Worm (Caenorhabditis elegans) whole organism, early embryonic: Measurements from ENCODE around the gene F47C12.6.

Source experiments
- B0310.2 ChIP-seq: sonication (generic microtip); optimal IDR thresholded peaks from 2 replicates; lab custom pipeline; 2016; ENCODE audit warnings: mild to moderate bottlenecking, missing genetic modification characterization, missing compliant biosample characterization
- F13C5.2 ChIP-seq: sonication (generic microtip); optimal IDR thresholded peaks from 2 replicates; lab custom pipeline; 2017; ENCODE audit warnings: mild to moderate bottlenecking, missing genetic modification characterization, inconsistent platforms, missing compliant biosample characterization
- aly-1 ChIP-seq: sonication (generic microtip); optimal IDR thresholded peaks from 2 replicates; lab custom pipeline; 2016; ENCODE audit warnings: missing genetic modification characterization, missing compliant biosample characterization
- ama-1 ChIP-seq: fragments of 150-350 bp; optimal IDR thresholded peaks from 2 replicates; lab custom pipeline; 2014
- ceh-13 ChIP-seq: fragments of 200-800 bp; sonication (Bioruptor generic); optimal IDR thresholded peaks from 2 replicates; lab custom pipeline; 2018; ENCODE audit warnings: mild to moderate bottlenecking, missing genetic modification characterization, missing compliant biosample characterization
- ceh-36 ChIP-seq: sonication (generic microtip); optimal IDR thresholded peaks from 2 replicates; lab custom pipeline; 2016; ENCODE audit warnings: missing genetic modification characterization, inconsistent platforms, missing compliant biosample characterization
- ets-7 ChIP-seq: sonication (generic microtip); optimal IDR thresholded peaks from 2 replicates; lab custom pipeline; 2016; ENCODE audit warnings: missing genotype, missing genetic modification characterization, missing compliant biosample characterization
- flt-1 ChIP-seq: fragments of 200-800 bp; sonication (Bioruptor generic); IDR thresholded peaks from 2 replicates; pipeline ENCODE4 v1.3.6; 2022; ENCODE audit warnings: missing genetic modification characterization, missing compliant biosample characterization
- hmbx-1 ChIP-seq: sonication (generic microtip); optimal IDR thresholded peaks from 2 replicates; lab custom pipeline; 2016; ENCODE audit warnings: mild to moderate bottlenecking, missing genetic modification characterization, missing compliant biosample characterization
- hmg-4 ChIP-seq: fragments of 200-800 bp; sonication (Bioruptor generic); optimal IDR thresholded peaks from 2 replicates; lab custom pipeline; 2018; ENCODE audit warnings: mild to moderate bottlenecking, missing genetic modification characterization, missing compliant biosample characterization
- hnd-1 ChIP-seq: sonication (generic microtip); optimal IDR thresholded peaks from 2 replicates; lab custom pipeline; 2016; ENCODE audit warnings: missing genetic modification characterization, missing compliant biosample characterization
- pes-1 ChIP-seq: fragments of 200-800 bp; sonication (Bioruptor generic); IDR thresholded peaks from 2 replicates; pipeline ENCODE4 v1.3.6; 2022; ENCODE audit warnings: missing genetic modification reagents, missing genetic modification characterization, missing compliant biosample characterization
- scrt-1 ChIP-seq: fragments of 200-800 bp; sonication (Bioruptor generic); IDR thresholded peaks from 2 replicates; pipeline ENCODE4 v1.3.6; 2022; ENCODE audit warnings: missing genetic modification characterization, missing compliant biosample characterization
- sea-1 ChIP-seq: fragments of 200-800 bp; sonication (Bioruptor generic); conservative IDR thresholded peaks from 2 replicates; pipeline ENCODE4 v1.3.6; 2022; ENCODE audit warnings: missing genetic modification characterization, missing compliant biosample characterization
- tbx-11 ChIP-seq: fragments of 200-800 bp; sonication (Bioruptor generic); IDR thresholded peaks from 2 replicates; pipeline ENCODE4 v1.3.6; 2022; ENCODE audit warnings: missing genetic modification characterization, missing compliant biosample characterization
- tbx-37 ChIP-seq: fragments of 200-800 bp; sonication (Bioruptor generic); conservative IDR thresholded peaks from 2 replicates; pipeline ENCODE4 v1.3.6; 2022; ENCODE audit warnings: missing genetic modification reagents, missing genetic modification characterization, missing compliant biosample characterization
- tra-4 ChIP-seq: sonication (generic microtip); optimal IDR thresholded peaks from 2 replicates; lab custom pipeline; 2017; ENCODE audit warnings: missing genetic modification characterization, missing compliant biosample characterization

The F47C12.6 gene

ce11 chrIV:4019836-4020235 is 26.6 kb upstream of the F47C12.6 start:
- TF ChIP-seq F13C5.2 (tag; lab: Kevin White, UChicago): peak; percentile 50
- TF ChIP-seq aly-1 (tag; lab: Kevin White, UChicago): no peak
- peak; percentile 31 for TF ChIP-seq hmg-4
- no peak for TF ChIP-seq tbx-37 (GFP tag; lab: Robert Waterston, UW)

DNA sequence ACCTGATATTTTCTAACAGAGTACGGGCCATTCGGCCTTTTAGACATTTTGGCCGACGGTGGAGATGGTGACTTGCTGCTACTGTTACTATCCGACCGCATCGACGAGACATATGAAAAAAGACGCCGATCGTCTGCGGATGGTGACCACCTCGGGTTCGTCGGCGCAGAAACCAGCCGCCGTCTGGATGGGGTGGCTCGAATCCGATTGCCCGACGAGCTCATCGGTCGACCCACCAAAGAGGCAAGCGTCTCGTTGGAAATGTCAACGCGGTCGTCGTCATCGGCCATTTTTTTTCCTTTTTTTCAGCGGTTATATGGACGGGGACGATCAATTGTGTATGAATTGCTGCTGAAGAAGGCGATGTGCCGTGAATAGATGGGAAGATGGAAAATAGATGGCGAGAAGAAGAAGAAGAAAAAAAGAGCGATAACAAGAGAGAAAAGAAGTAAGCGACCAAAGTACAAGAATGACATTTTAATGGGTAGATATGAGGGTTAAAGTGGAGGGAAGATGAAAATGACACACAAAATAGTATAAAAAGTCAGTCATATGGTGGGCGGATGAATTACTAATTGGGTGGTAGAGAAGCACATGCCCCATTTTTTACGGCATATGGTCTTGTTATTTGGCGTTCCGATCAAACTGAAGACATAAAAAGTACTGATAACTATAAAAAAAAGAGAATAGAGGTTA is 25.6 kb upstream of the F47C12.6 start:
- TF ChIP-seq tbx-11 (GFP tag; lab: Robert Waterston, UW) (no peak), hmbx-1 (tag; lab: Kevin White, UChicago) (no peak), hnd-1 (tag; lab: Kevin White, UChicago) (no peak), ceh-36 (tag; lab: Kevin White, UChicago) (no peak), B0310.2 (tag; lab: Kevin White, UChicago) (no peak), sea-1 (GFP tag; lab: Robert Waterston, UW) (no peak), scrt-1 (GFP tag; lab: Robert Waterston, UW) (no peak), ets-7 (no peak)

DNA sequence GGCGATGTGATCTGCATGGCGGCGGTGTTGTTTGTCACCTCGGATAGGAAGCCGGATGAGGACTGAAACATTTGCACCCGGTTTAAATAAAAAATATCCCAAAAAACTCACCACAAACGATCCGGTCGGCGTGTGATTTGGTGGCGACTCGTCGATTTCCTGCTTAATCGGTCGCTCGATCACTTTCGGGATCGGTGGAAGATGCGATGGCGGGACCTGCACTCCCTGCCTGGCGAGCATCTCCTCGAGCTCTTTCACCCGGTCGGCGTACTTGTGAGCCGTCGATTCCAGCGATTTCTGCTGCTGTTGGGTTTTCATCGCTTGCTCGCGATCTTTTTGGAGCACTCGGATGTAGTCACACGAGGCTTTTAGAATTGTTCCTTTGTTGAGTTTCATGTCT is 23.5 kb upstream of the F47C12.6 start:
- no peak for TF ChIP-seq hmbx-1 (tag; lab: Kevin White, UChicago)
- no peak for TF ChIP-seq ceh-13 (GFP tag; lab: Kevin White, UChicago)
- no peak for TF ChIP-seq sea-1 (GFP tag; lab: Robert Waterston, UW)
- TF ChIP-seq flt-1 (GFP tag; lab: Robert Waterston, UW): no peak
- no peak for TF ChIP-seq pes-1 (GFP tag; lab: Robert Waterston, UW)
- TF ChIP-seq aly-1 (tag; lab: Kevin White, UChicago): no peak
- no peak for TF ChIP-seq hmg-4
- no peak for TF ChIP-seq F13C5.2 (tag; lab: Kevin White, UChicago)

DNA sequence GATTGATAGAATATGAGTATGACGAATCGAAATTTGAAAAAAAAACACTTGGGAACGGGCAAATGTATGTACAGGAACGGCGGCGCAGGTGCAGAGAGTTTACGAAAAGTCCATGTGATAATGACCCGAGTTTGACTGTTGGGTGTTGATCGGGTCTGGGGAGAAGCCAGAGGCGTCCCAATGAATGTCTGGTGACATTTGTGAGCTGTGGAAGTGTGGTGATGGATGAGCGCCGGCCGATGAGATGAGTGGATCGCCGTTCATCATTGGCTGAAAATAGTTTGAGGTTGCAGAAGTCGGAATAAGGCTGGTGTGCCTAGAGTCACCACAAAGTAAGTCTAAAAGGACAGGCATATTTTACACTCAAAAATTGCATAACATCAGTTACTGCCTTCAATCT is 22.5 kb upstream of the F47C12.6 start:
- TF ChIP-seq tra-4 (no peak), hmbx-1 (tag; lab: Kevin White, UChicago) (no peak), flt-1 (GFP tag; lab: Robert Waterston, UW) (no peak), aly-1 (tag; lab: Kevin White, UChicago) (no peak)

DNA sequence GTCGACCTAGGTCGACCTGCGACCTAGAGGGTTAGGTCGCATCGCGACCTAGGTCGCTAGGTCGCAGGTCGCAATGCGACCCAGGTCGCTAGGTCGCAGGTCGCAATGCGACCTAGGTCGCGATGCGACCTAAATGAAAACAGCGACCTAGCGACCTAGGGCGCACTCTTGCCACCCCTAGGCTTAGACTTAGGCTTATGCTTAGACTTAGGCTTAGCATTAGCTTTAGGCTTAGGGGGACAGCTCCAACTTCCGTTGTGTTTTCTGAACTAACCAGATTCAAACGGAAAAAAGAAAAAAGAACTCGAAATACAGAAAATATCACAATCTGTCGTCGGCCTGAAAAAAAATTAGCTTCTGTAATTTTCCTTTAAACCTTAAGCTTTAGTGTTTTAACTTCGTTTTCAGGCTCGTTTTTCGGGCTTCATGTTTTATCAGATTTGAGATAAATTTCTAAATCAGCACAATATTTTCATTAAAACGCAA is 21.2 kb upstream of the F47C12.6 start:
- 0 out of 2 replicates have a peak, but pooled peaks have one; percentile 39 for TF ChIP-seq scrt-1 (GFP tag; lab: Robert Waterston, UW)
- TF ChIP-seq ceh-36 (tag; lab: Kevin White, UChicago): no peak

DNA sequence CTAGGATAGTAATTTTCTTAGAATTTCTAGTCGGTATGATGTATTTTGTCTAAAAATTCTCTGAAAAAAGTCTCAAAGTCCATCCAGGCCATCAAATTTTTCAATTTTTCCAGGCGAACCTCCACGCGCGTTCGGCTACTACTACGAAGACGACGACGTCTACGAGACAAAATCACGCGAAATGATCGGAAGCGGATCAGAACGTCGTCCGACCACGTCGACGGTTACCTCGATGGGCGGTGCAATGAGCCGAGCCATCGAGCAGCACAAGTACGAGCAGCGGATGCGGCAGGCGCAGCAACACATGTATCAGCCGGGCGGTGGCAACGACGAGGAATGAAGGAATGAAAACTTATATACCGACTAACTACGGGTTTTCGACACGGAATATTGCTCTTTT is 20.4 kb upstream of the F47C12.6 start:
- TF ChIP-seq sea-1 (GFP tag; lab: Robert Waterston, UW): no peak
- TF ChIP-seq ceh-36 (tag; lab: Kevin White, UChicago): no peak
- TF ChIP-seq ceh-13 (GFP tag; lab: Kevin White, UChicago): no peak
- TF ChIP-seq tbx-37 (GFP tag; lab: Robert Waterston, UW): no peak
- no peak for TF ChIP-seq aly-1 (tag; lab: Kevin White, UChicago)
- no peak for TF ChIP-seq ets-7
- no peak for TF ChIP-seq scrt-1 (GFP tag; lab: Robert Waterston, UW)
- no peak for TF ChIP-seq flt-1 (GFP tag; lab: Robert Waterston, UW)
- no peak for TF ChIP-seq hmbx-1 (tag; lab: Kevin White, UChicago)
- TF ChIP-seq pes-1 (GFP tag; lab: Robert Waterston, UW): no peak
- no peak for TF ChIP-seq hnd-1 (tag; lab: Kevin White, UChicago)
- TF ChIP-seq F13C5.2 (tag; lab: Kevin White, UChicago): no peak
- no peak for TF ChIP-seq hmg-4
- TF ChIP-seq B0310.2 (tag; lab: Kevin White, UChicago): no peak
- TF ChIP-seq ama-1 (lab: Kevin White, UChicago): no peak
- no peak for TF ChIP-seq tra-4
- no peak for TF ChIP-seq tbx-11 (GFP tag; lab: Robert Waterston, UW)

DNA sequence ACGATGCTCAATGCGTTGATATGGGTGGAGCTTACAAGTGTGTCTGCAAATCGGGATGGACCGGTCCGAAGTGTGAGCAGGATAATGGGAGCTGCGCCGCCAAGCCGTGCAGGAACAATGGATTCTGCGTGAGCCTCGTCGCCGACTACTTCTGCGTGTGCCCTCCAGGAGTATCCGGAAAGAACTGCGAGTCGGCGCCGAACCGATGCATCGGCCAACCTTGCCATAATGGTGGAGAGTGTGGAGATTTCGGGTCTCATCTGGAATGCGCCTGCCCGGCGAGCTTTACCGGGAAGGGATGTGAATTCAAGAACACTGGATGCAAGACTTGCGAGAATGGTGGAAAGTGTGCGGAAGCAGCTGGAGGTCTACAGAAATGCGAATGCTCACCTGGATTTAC is 16.7 kb upstream of the F47C12.6 start:
- TF ChIP-seq tra-4: no peak
- TF ChIP-seq hnd-1 (tag; lab: Kevin White, UChicago): no peak
- TF ChIP-seq B0310.2 (tag; lab: Kevin White, UChicago): no peak
- TF ChIP-seq scrt-1 (GFP tag; lab: Robert Waterston, UW): no peak
- TF ChIP-seq sea-1 (GFP tag; lab: Robert Waterston, UW): no peak
- TF ChIP-seq F13C5.2 (tag; lab: Kevin White, UChicago): no peak
- TF ChIP-seq tbx-37 (GFP tag; lab: Robert Waterston, UW): no peak
- no peak for TF ChIP-seq ets-7
- TF ChIP-seq ama-1 (lab: Kevin White, UChicago): no peak
- no peak for TF ChIP-seq ceh-13 (GFP tag; lab: Kevin White, UChicago)
- no peak for TF ChIP-seq pes-1 (GFP tag; lab: Robert Waterston, UW)
- no peak for TF ChIP-seq hmg-4
- TF ChIP-seq ceh-36 (tag; lab: Kevin White, UChicago): no peak
- TF ChIP-seq flt-1 (GFP tag; lab: Robert Waterston, UW): no peak
- TF ChIP-seq hmbx-1 (tag; lab: Kevin White, UChicago): no peak
- TF ChIP-seq aly-1 (tag; lab: Kevin White, UChicago): no peak
- no peak for TF ChIP-seq tbx-11 (GFP tag; lab: Robert Waterston, UW)

- TF ChIP-seq scrt-1 (GFP tag; lab: Robert Waterston, UW) (no peak), hmbx-1 (tag; lab: Kevin White, UChicago) (no peak), sea-1 (GFP tag; lab: Robert Waterston, UW) (no peak), tbx-11 (GFP tag; lab: Robert Waterston, UW) (no peak), ceh-36 (tag; lab: Kevin White, UChicago) (no peak), ceh-13 (GFP tag; lab: Kevin White, UChicago) (no peak), hnd-1 (tag; lab: Kevin White, UChicago) (no peak), F13C5.2 (tag; lab: Kevin White, UChicago) (no peak), tbx-37 (GFP tag; lab: Robert Waterston, UW) (no peak), B0310.2 (tag; lab: Kevin White, UChicago) (no peak), pes-1 (GFP tag; lab: Robert Waterston, UW) (no peak)
These were observed 15.2 kb upstream of the F47C12.6 start for ce11 chrIV:4008440-4008839.
